Fruit fly (Drosophila melanogaster): ENCODE measurements around the gene slp2.

Gene slp2

DNA sequence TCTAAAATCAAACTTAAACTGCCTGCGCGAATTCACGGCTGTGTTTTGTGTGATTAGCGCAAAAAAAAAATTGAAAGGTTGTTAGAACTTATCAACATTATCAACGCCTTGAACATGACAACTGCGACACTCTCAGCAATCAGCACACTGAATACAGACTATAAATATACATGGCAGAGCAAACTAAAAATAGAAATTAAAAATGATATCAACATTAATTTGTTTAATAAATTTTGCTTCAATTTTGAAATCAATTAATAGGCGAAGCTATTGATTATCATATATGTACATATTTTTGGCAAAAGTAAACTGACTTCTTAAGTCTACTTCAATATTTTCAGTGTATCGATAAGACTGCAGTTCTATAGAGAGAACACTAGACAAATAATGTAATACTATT is 43.4 kb downstream of the slp2 start (continued):
- TF ChIP-seq bigmax (GFP tag; optimal IDR thresholded peaks at IDR 0.05) (no peak), ara (GFP tag; IDR thresholded peaks at IDR 0.05) (no peak), crp (GFP tag; optimal IDR thresholded peaks at IDR 0.05) (no peak), Max (GFP tag; optimal IDR thresholded peaks at IDR 0.05) (no peak), aop (GFP tag; IDR thresholded peaks at IDR 0.05) (no peak), Xbp1 (GFP tag; optimal IDR thresholded peaks at IDR 0.05) (peak; percentile 25), CG18764 (GFP tag; optimal IDR thresholded peaks at IDR 0.05) (no peak), CG1603 (tag; optimal IDR thresholded peaks at IDR 0.05) (no peak), sna (GFP tag; IDR thresholded peaks at IDR 0.05; ENCODE audit: partially characterized antibody) (no peak), CG30403 (GFP tag; optimal IDR thresholded peaks at IDR 0.05) (no peak), ems (GFP tag; optimal IDR thresholded peaks at IDR 0.05) (no peak), lov (optimal IDR thresholded peaks at IDR 0.05) (no peak), lov (GFP tag; IDR thresholded peaks at IDR 0.05) (no peak), cato (GFP tag; optimal IDR thresholded peaks at IDR 0.05; ENCODE audit: borderline replicate concordance) (no peak), fu2 (GFP tag; optimal IDR thresholded peaks at IDR 0.05) (no peak), ERR (GFP tag; optimal IDR thresholded peaks at IDR 0.05) (no peak), CG4707 (GFP tag; optimal IDR thresholded peaks at IDR 0.05) (no peak), CG17359 (tag; optimal IDR thresholded peaks at IDR 0.05) (peak; percentile 34), CG14965 (GFP tag; optimal IDR thresholded peaks at IDR 0.05; ENCODE audit: borderline replicate concordance) (no peak), gt (GFP tag; IDR thresholded peaks at IDR 0.05) (no peak), mld (GFP tag; IDR thresholded peaks at IDR 0.05; ENCODE audit: partially characterized antibody) (no peak), dmrt99B (tag; optimal IDR thresholded peaks at IDR 0.05) (peak; percentile 18), Optix (GFP tag; IDR thresholded peaks at IDR 0.05) (no peak), YL-1 (GFP tag; optimal IDR thresholded peaks at IDR 0.05) (no peak), ewg (GFP tag; optimal IDR thresholded peaks at IDR 0.05) (no peak), MESR4 (GFP tag; optimal IDR thresholded peaks at IDR 0.05) (no peak), CG6791 (GFP tag; IDR thresholded peaks at IDR 0.05; ENCODE audit: partially characterized antibody) (no peak), CG7357 (GFP tag; IDR thresholded peaks at IDR 0.05) (no peak), Antp (GFP tag; optimal IDR thresholded peaks at IDR 0.05) (no peak), CG10147 (GFP tag; optimal IDR thresholded peaks at IDR 0.05) (peak; percentile 24), CG7963 (GFP tag; IDR thresholded peaks at IDR 0.05; ENCODE audit: partially characterized antibody) (no peak), CG2129 (GFP tag; IDR thresholded peaks at IDR 0.05; ENCODE audit: partially characterized antibody) (no peak)

DNA sequence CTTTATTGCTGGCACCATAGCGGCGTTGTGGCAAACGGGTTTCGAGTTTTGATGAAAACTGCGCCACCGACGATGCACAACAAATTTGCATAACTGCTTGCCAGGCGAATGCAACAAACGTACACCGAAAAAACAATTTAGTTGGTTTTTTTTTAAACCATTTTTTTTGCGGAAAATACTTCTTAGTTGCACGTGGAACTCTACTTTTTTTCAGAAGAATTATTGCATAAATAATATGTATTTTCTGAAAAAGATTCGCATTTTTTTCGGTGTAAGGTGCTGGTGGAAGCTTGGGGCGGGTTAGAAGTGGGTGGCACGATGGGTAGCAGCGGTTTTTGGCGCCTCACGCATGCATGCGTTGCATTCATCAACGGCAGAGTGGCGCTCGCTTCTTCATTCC is 44.5 kb downstream of the slp2 start:
- 0 out of 3 replicates have a peak, but pooled peaks have one; percentile 50 for TF ChIP-seq zfh1 (GFP tag; IDR thresholded peaks at IDR 0.05)
- peak; percentile 31; the same call in 1 of the 2 replicates for TF ChIP-seq ttk (GFP tag; IDR thresholded peaks at IDR 0.05)
- TF ChIP-seq vvl (GFP tag; IDR thresholded peaks at IDR 0.05): peak; percentile 47; the same call in 1 of the 2 replicates
- TF ChIP-seq hkb (optimal IDR thresholded peaks at IDR 0.05): no peak
- TF ChIP-seq hkb (GFP tag; IDR thresholded peaks at IDR 0.05): 0 out of 2 replicates have a peak, but pooled peaks have one; percentile 32
- TF ChIP-seq sens (GFP tag): peak; percentile 53
- 0 out of 3 replicates have a peak, but pooled peaks have one; percentile 42 for TF ChIP-seq ken (GFP tag; IDR thresholded peaks at IDR 0.05)
- TF ChIP-seq CG7271 (tag; optimal IDR thresholded peaks at IDR 0.05): no peak
- peak; percentile 44 for TF ChIP-seq gem (tag; optimal IDR thresholded peaks at IDR 0.05)
- peak; percentile 37; the same call in 1 of the 2 replicates for TF ChIP-seq CG14441 (GFP tag; IDR thresholded peaks at IDR 0.05)
- peak; percentile 58; the same call in 1 of the 3 replicates for TF ChIP-seq ci (GFP tag; IDR thresholded peaks at IDR 0.05)
- TF ChIP-seq ATbp (GFP tag; optimal IDR thresholded peaks at IDR 0.05): peak; percentile 18
- TF ChIP-seq gce (GFP tag; IDR thresholded peaks at IDR 0.05): 0 out of 3 replicates have a peak, but pooled peaks have one; percentile 29
- TF ChIP-seq prd (optimal IDR thresholded peaks at IDR 0.05): no peak
- no peak; the same call in 2 of the 3 replicates for TF ChIP-seq prd (GFP tag; IDR thresholded peaks at IDR 0.05)
- TF ChIP-seq H2.0 (GFP tag; IDR thresholded peaks at IDR 0.05): 0 out of 2 replicates have a peak, but pooled peaks have one; percentile 3
- no peak for TF ChIP-seq org-1 (GFP tag; optimal IDR thresholded peaks at IDR 0.05)
- TF ChIP-seq bsh (GFP tag; optimal IDR thresholded peaks at IDR 0.05): peak in 1 of 2 experiments; percentile 3
- TF ChIP-seq Blimp-1 (GFP tag; optimal IDR thresholded peaks at IDR 0.05): peak; percentile 6
- TF ChIP-seq Drgx (GFP tag; IDR thresholded peaks at IDR 0.05): peak; percentile 78
- peak; percentile 22; the same call in 1 of the 2 replicates for TF ChIP-seq wor (GFP tag; IDR thresholded peaks at IDR 0.05)
